Fruit fly (Drosophila melanogaster): Measurements from ENCODE around the gene Srp54.
A peak's percentile ranks its signal among the peaks of the same experiment; 100 is the strongest.

Srp54 gene

DNA sequence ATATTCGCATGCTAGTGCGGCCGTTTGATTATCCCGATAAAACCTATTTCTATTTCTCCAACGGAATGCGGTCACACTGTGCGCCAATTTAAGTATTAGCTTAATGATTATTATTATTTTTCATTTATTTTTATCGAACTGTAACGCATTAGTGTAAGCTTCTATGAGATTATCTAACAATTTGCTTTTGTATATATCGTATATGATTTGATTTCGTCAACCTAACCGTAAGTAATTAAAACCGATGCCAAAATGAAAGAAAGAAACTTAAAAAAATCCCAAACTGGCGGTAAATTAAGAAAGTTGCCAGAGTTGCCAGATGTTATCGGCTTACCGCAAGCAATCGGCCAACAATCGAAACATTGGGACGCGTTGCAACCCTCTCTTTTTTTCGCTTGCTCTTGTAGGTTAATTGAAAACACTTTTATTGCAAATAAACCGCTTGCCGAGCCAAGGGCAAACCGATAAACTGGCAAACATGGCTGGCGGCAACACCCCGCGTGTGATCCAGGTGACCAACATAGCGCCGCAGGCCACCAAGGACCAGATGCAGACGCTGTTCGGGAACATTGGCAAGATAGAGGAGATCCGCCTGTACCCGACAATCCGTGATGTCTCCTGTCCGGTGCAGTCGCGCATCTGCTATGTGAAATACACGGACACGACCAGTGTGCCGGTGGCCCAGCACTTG, at the start of gene Srp54, which contains the start of gene Etl1:
Srp54 (plus strand) TSS at position 342 of the 691 bp plus-strand sequence.
Etl1 (minus strand) TSS at position 39 of the 691 bp plus-strand sequence.
- TF ChIP-seq noc (tag; optimal IDR thresholded peaks at IDR 0.05): no peak

DNA sequence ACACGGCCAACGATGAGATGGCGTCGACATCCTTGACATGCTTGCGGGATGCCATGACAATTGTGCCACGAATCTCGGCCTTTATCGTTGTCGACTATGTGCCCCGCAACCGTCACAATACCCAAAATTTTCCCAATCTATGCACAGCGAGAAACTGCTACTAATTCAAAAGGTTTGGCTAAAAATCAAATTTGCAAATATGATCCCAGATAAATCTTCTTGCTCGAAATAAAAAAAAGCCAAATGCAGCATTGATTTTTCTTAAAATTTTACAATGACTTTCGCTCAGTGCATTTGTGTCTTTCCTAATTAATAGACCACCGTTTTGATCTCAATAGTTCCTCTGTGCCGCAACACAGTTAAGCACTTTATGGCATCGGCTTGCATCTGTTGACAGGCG, 49.7 kb upstream of the Srp54 start:
- TF ChIP-seq noc (tag; optimal IDR thresholded peaks at IDR 0.05): no peak

DNA sequence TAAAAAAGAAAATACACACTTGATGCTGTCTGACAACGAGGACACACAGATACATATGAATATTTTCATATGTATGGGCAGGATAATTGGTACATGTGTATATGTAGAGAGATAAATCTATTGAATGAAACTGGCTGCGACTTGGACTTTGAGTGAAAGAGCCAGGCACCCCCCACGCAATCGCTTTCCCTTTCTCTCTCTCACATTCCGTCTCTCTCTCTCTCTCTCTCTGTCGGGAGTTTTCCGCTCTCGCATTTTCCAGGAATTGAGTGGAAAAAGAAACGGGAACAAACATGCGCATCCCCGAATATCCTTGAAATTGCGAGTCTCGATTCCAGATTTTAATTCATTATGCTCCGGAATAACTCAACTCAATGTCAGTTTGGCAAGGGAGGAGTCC, 49.2 kb upstream of the Srp54 start:
- no peak for TF ChIP-seq noc (tag; optimal IDR thresholded peaks at IDR 0.05)

DNA sequence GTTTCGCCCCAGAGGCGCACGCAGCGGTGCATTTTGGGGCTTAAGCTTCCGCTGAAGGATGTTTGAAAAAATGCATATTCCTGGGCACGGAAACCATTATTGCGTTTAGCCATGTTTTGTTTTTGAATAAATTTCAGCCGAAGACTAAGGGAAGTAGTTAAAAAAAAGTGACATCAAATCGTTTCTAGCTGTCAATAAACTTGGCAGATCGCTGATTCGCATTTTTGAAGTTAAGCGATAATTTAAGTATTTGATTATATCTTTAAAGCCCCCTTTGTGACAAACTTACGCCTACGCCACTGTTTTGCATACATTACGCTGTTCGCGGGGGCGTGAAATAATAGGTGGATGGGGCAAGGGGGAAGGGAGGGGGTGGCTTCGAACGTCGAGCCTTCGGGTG, 48.4 kb upstream of the Srp54 start:
- peak; percentile 16 for TF ChIP-seq noc (tag; optimal IDR thresholded peaks at IDR 0.05)

DNA sequence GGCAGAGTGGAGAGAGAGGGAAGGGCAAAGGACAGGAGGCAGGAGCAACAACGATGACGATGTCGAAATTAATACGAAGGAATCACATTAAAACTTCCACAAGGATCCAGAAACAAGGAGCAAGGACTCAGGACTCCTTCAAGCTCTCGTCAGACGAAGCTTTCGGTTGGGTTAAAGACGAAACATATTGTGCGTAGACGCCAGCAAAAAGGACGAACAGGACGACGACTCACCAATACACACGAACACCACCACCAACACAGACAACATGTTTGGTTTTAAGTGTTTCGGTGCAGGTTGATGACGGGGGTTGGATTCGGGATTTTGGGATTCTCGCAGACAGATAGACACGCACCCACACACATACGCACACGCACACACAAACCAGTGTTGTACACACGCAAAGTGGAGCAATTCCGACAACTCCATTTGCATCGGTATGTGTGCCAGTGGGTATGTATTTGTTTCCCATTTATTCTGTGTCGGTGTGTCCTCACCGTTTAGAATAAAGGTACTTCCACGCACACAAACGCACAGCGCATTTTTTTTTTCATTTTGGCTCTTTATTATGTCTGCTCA, 30.2 kb upstream of the Srp54 start:
- no peak for TF ChIP-seq noc (tag; optimal IDR thresholded peaks at IDR 0.05)

DNA sequence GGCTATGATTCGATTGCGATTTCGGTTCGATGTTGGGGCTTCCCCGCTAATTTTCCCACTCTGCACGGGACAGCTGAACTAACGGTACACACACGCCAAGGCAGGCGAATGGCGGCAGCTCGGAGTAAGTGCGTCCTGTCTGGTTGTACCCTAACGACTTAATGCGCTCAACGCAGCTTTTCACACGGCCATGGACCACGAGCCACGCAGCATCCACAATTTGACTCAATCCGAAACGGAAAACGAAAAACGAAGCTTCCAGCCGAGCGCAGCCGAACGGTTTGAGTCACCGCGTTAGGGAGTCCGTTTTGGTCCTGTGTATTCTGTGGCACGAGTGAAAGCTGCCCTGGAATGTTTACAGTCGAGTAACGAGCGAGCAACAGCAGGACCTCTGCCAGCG, 26.6 kb upstream of the Srp54 start, which contains the start of gene nAChRalpha6:
nAChRalpha6 (minus strand) TSS at position 165 of the 400 bp plus-strand sequence.
- no peak for TF ChIP-seq noc (tag; optimal IDR thresholded peaks at IDR 0.05)

DNA sequence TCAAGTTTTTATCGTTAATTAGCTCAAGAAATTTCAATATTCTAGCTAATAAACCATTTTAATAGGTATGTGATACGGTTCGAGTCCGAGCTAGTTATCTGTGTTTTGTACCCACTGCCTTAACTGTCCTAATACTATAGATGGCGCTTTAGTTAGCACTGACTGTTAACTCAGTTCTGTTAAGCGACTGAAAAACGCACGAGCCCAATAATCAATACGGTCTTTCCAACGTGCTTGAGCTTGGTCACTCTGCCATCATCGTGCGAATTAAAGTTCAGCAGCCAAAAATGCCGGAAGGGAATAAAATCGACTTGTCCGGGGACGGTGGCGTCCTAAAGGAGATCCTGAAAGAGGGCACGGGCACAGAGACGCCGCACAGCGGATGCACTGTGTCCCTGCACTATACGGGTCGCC, 24.8 kb upstream of the Srp54 start, which contains the start of gene Fkbp59:
Fkbp59 (plus strand) TSS at position 150 of the 414 bp plus-strand sequence.
- no peak for TF ChIP-seq noc (tag; optimal IDR thresholded peaks at IDR 0.05)

DNA sequence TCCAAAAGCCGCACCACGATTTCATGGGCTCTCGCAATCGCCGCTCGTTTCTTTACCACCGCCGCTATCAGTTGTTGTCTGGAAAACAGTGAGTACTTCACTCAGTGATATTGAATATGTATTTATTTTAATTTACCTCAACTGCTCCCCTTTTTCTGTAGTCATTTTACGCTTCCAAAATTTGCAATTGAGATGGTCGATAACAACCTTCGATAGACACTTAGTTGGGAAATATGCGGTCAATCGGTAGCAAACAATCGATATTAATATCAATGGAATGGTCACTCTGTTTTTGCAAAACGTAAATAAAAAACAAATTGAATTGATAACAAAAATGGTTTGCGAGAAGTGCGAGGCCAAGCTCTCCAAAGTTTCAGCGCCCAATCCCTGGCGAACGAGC, 22.1 kb upstream of the Srp54 start, which contains the start of the genes CG34183 and CG4537:
CG34183 (minus strand) TSS at position 197 of the 400 bp plus-strand sequence.
CG4537 (plus strand) TSS at position 310 of the 400 bp plus-strand sequence.
- no peak for TF ChIP-seq noc (tag; optimal IDR thresholded peaks at IDR 0.05)

DNA sequence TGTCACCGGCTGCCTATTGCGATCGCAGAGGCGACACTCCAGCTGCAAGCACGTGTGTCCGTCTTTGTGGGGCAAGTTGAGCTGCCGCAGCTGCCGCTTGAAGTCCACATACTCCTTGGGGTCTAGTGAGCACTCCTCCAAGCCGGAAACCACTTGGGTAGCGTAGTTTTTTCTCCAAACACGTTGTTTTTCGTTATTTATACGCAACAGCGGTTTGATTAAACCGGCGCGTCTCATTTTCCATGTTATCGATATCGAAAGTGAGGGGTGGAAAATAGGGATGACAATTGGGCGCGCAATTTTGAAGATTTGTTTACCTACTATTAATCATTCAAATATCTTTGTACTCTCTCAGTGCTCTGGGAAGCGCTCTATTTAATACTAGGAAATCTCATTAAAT, 19.5 kb upstream of the Srp54 start, which contains the start of gene mtDNA-helicase:
mtDNA-helicase (minus strand) TSS at position 264 of the 400 bp plus-strand sequence.
- no peak for TF ChIP-seq noc (tag; optimal IDR thresholded peaks at IDR 0.05)

DNA sequence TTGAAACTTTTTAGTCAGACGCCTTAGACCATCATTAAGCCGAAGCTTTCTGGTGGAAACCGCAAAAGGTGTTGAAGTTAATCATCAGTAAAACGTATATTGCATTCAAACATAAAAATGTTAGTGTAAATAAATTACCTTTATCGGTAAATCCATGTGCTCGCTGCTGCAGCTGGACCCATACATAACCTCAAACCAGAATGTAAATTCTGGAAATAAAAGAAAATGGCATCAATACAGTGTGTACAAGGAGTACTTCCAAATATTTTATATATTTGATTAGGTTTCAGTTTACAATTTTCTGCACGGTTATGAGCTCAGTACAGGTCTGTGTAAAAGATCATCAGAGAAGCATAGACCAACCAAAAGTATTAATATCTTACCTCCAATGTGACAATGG, 18.5 kb upstream of the Srp54 start:
- no peak for TF ChIP-seq noc (tag; optimal IDR thresholded peaks at IDR 0.05)

DNA sequence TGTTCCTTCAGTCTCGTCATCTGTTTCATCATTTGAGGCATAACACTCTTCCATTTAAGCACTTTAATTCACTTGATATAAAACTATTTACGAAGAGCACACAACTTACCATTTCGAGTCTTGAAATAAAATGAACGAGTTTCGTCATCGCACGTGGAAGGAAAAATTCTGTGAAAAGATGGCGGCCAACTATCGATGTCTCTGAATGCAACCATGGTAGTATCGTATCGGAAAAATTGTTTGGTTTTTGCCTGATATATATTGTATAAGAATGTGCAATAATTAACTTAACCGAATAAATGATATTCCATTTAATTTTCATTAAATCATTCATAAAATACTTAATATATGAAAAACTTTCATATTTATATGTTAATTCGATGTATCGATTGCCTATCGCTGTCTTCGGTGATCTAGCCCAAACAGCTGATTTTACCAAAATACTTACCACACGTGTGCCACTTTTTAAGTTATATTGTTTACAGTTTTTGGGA, 17.8 kb upstream of the Srp54 start, which contains the start of gene Bka:
Bka (plus strand) TSS at position 417 of the 494 bp plus-strand sequence.
- peak; percentile 52 for TF ChIP-seq noc (tag; optimal IDR thresholded peaks at IDR 0.05)

DNA sequence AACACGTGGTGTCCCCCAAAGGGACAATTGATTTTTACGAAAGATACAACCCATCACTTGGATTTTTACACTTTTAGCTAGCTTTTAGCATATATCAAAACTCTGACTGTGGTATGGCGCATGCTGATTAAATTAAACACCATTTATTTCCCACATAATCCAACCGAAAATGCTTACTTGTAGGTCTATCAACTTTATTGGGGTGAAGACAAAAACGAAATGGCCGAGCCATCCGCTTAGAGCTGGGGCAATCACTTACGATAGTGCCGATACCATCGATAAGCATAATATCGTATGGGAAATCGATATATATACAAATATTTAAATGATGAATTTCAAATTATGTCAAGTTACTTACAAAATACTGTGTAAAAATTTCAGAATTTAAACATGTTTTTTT, 15.4 kb upstream of the Srp54 start, which contains the start of gene RpS2:
RpS2 (minus strand) TSS at position 257 of the 400 bp plus-strand sequence.
- peak; percentile 20 for TF ChIP-seq noc (tag; optimal IDR thresholded peaks at IDR 0.05)

DNA sequence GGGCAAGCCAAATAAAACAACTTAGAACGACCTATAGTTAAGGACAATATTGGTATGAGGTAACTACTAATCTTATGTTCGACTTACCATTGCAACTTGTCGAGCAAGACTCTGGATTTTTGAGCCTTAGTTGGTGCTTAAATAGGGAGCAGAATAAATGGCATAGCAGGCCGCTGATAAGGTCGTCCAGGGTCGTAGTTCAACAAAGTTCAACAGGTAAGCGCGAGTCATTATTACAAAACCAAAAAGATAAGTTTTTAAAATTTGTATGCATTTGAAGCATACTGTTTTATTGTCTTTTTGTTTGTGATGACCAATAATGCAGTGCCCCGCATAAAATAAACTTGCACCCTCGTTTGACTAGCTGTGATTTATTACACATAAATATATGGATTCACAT, 9.7 kb upstream of the Srp54 start, which contains the start of gene Muc30E:
Muc30E (minus strand) TSS at position 101 of the 400 bp plus-strand sequence.
- no peak for TF ChIP-seq noc (tag; optimal IDR thresholded peaks at IDR 0.05)

DNA sequence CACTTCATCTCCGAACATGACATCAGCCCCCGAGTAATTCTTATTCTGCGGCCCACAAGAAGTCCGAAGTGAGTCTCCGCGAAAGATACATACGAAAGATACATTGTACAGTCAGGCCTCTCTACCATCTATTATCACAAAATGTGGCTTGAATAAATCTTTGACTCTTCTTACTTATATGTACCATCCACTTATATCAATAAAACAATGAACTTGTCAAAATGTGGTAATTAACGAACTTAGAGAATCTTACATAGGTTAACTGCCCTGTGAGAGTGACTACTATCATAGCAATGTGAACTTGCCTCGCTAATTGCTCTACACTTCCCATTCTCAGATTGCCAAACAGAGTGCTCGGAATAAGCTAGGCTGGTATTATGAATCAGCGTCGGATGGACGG, 6.1 kb upstream of the Srp54 start:
- TF ChIP-seq noc (tag; optimal IDR thresholded peaks at IDR 0.05): no peak

DNA sequence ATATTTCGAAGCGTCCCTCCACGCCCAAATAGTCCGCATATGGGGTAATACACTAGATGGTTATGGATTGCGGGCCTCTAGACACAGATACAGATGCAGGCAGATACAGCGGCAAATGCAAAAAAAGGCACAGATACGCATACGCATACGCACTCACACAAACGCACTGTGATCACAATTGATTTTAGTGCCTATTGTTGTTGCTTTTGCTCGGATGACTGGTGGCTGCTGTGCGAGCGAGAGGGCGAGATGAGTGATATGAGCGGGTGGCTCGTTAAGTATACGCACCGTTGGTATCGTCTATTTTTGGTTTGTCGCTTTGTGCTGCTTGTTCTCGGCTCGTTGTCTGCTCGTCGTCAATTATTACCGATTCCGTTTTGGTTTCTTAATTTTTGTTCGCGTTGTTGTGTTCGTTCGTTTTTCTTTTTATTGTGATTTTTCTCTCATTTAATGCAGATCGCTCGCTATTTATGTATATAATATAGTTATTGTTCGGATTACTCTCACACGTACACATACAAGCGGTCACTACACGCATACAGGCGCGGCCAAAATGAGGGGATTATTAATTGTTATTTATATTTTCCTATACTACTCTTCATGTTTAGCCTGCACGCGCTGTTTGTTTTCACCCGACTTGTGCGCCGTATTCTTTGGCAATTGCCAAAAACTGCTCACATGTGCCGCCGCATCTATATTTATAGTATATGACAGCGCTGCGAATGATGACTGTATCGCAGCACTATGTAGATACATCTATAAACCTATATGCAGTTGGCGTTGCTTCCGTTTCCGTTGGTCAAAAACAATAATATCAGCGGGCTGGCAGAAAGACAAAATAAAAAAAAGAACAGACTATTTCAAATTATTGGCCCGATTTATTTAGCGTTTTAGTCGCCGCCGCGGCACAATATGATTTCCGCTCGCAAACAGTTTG, 5.1 kb upstream of the Srp54 start:
- no peak for TF ChIP-seq noc (tag; optimal IDR thresholded peaks at IDR 0.05)
